Fruit fly (Drosophila melanogaster) whole organism, wandering third instar larva: ENCODE measurements around the gene Trim9.

Experiments used
- Abd-B ChIP-seq: fragments of >200 bp; optimal IDR thresholded peaks from 2 replicates; lab custom pipeline; 2017; ENCODE audit warnings: missing biosample characterization, missing genetic modification characterization
- CG32264 ChIP-seq: fragments of 200-800 bp; sonication (Bioruptor generic); optimal IDR thresholded peaks from 2 replicates; lab custom pipeline; 2016; ENCODE audit warnings: missing biosample characterization, missing genetic modification characterization
- CG9705 ChIP-seq: fragments of 200-800 bp; sonication (Bioruptor generic); optimal IDR thresholded peaks from 2 replicates; lab custom pipeline; 2018; ENCODE audit warnings: missing biosample characterization, mild to moderate bottlenecking, missing genetic modification characterization
- CrebA ChIP-seq: fragments of 200-800 bp; sonication (Bioruptor generic); optimal IDR thresholded peaks from 2 replicates; lab custom pipeline; 2016; ENCODE audit warnings: missing biosample characterization, mild to moderate bottlenecking, missing genetic modification characterization, borderline replicate concordance
- Dfd ChIP-seq: fragments of >200 bp; optimal IDR thresholded peaks from 2 replicates; lab custom pipeline; 2017; ENCODE audit warnings: missing biosample characterization, missing genetic modification characterization
- Dif ChIP-seq: fragments of 200-275, 200-300 bp; sonication (Bioruptor generic); optimal IDR thresholded peaks from 2 replicates; lab custom pipeline; 2018; ENCODE audit warnings: missing biosample characterization, missing genetic modification characterization; ENCODE audit not compliant: partially characterized antibody
- GATAd ChIP-seq: sonication (Bioruptor generic); optimal IDR thresholded peaks from 2 replicates; lab custom pipeline; 2016; ENCODE audit warnings: missing biosample characterization, missing genetic modification characterization
- HLH106 ChIP-seq: fragments of 200-800 bp; optimal IDR thresholded peaks from 3 replicates; lab custom pipeline; 2019; ENCODE audit warnings: missing biosample characterization, mild to moderate bottlenecking, missing genetic modification characterization, moderate library complexity
- Hnf4 ChIP-seq: fragments of 200-800 bp; sonication (Bioruptor generic); optimal IDR thresholded peaks from 2 replicates; lab custom pipeline; 2016; ENCODE audit warnings: missing biosample characterization, mild to moderate bottlenecking, missing genetic modification characterization
- Hr83 ChIP-seq: fragments of 200-300 bp; sonication (Bioruptor generic); optimal IDR thresholded peaks from 2 replicates; lab custom pipeline; 2016; ENCODE audit warnings: missing biosample characterization, mild to moderate bottlenecking, missing genetic modification characterization, moderate library complexity; ENCODE audit not compliant: poor library complexity, severe bottlenecking
- Jra ChIP-seq: sonication (Bioruptor generic); optimal IDR thresholded peaks from 2 replicates; lab custom pipeline; 2016; ENCODE audit warnings: missing biosample characterization, missing genetic modification characterization
- Mio ChIP-seq: sonication (Bioruptor generic); optimal IDR thresholded peaks from 2 replicates; lab custom pipeline; 2016; ENCODE audit warnings: missing biosample characterization, missing genetic modification characterization
- Myc ChIP-seq: fragments of >200 bp; optimal IDR thresholded peaks from 2 replicates; lab custom pipeline; 2017
- N ChIP-seq: fragments of >200 bp; optimal IDR thresholded peaks from 2 replicates; lab custom pipeline; 2018; ENCODE audit warnings: missing biosample characterization, missing external identifiers, missing genetic modification characterization
- Rel ChIP-seq, 2 experiments: fragments of 200-800 bp; sonication (Bioruptor generic) in 1 of 2; optimal IDR thresholded peaks; 2 replicates in 1 of 2; 3 replicates in 1 of 2; lab custom pipeline; 2016 to 2019; ENCODE audit warnings: mild to moderate bottlenecking in 2 of 2, missing biosample characterization in 2 of 2, missing genetic modification characterization in 2 of 2, moderate library complexity in 1 of 2
- Sp1 ChIP-seq: fragments of 200-800 bp; sonication (Bioruptor generic); optimal IDR thresholded peaks from 3 replicates; lab custom pipeline; 2019; ENCODE audit warnings: missing biosample characterization, mild to moderate bottlenecking, missing genetic modification characterization, moderate library complexity
- Vsx2 ChIP-seq: fragments of 200-300, 225-300 bp; sonication (Bioruptor generic); optimal IDR thresholded peaks from 2 replicates; lab custom pipeline; 2018; ENCODE audit warnings: missing biosample characterization, missing genetic modification characterization; ENCODE audit not compliant: partially characterized antibody
- br ChIP-seq: fragments of 200-800 bp; sonication (Bioruptor generic); optimal IDR thresholded peaks from 2 replicates; lab custom pipeline; 2016; ENCODE audit warnings: missing biosample characterization, missing genetic modification characterization
- brk ChIP-seq: fragments of 200-800 bp; sonication (Bioruptor generic); optimal IDR thresholded peaks from 2 replicates; lab custom pipeline; 2016; ENCODE audit warnings: missing biosample characterization, mild to moderate bottlenecking, missing genetic modification characterization
- dmrt93B ChIP-seq: fragments of 200-800 bp; sonication (Bioruptor generic); optimal IDR thresholded peaks from 2 replicates; lab custom pipeline; 2018; ENCODE audit warnings: missing biosample characterization, mild to moderate bottlenecking, missing genetic modification characterization
- dsf ChIP-seq: sonication (Bioruptor generic); optimal IDR thresholded peaks from 2 replicates; lab custom pipeline; 2016; ENCODE audit warnings: missing biosample characterization, missing genetic modification characterization, borderline replicate concordance
- ey ChIP-seq: fragments of 200-800 bp; sonication (Bioruptor generic); optimal IDR thresholded peaks from 2 replicates; lab custom pipeline; 2016; ENCODE audit warnings: missing biosample characterization, missing genetic modification characterization
- foxo ChIP-seq, 2 experiments: fragments of 200-800 bp; sonication (Bioruptor generic); optimal IDR thresholded peaks; 2 replicates in 1 of 2; 3 replicates in 1 of 2; lab custom pipeline; 2016 to 2017; ENCODE audit warnings: missing biosample characterization in 2 of 2, missing genetic modification characterization in 2 of 2
- fru ChIP-seq: fragments of 200-800 bp; sonication (Bioruptor generic); optimal IDR thresholded peaks from 3 replicates; lab custom pipeline; 2016; ENCODE audit warnings: missing biosample characterization, mild to moderate bottlenecking, missing genetic modification characterization
- h ChIP-seq: fragments of 200-800 bp; sonication (Bioruptor generic); optimal IDR thresholded peaks from 3 replicates; lab custom pipeline; 2016; ENCODE audit warnings: missing biosample characterization, mild to moderate bottlenecking, missing genetic modification characterization
- lola ChIP-seq: fragments of >200 bp; optimal IDR thresholded peaks from 2 replicates; lab custom pipeline; 2017; ENCODE audit warnings: missing biosample characterization, missing genetic modification characterization
- pan ChIP-seq: fragments of >200 bp; optimal IDR thresholded peaks from 2 replicates; lab custom pipeline; 2017
- psq ChIP-seq: fragments of 200-800 bp; sonication (Bioruptor generic); optimal IDR thresholded peaks from 3 replicates; lab custom pipeline; 2017; ENCODE audit warnings: missing biosample characterization, mild to moderate bottlenecking, missing genetic modification characterization, moderate library complexity
- rgr ChIP-seq: fragments of 200-800 bp; sonication (Bioruptor generic); optimal IDR thresholded peaks from 3 replicates; lab custom pipeline; 2016; ENCODE audit warnings: missing biosample characterization, mild to moderate bottlenecking, missing genetic modification characterization
- sage ChIP-seq: fragments of 200-800 bp; sonication (Bioruptor generic); optimal IDR thresholded peaks from 2 replicates; lab custom pipeline; 2016; ENCODE audit warnings: missing biosample characterization, mild to moderate bottlenecking, missing genetic modification characterization
- sv ChIP-seq: fragments of 200-800 bp; sonication (Bioruptor generic); optimal IDR thresholded peaks from 3 replicates; lab custom pipeline; 2016; ENCODE audit warnings: missing biosample characterization, missing genetic modification characterization
- tai ChIP-seq: sonication (Bioruptor generic); optimal IDR thresholded peaks from 2 replicates; lab custom pipeline; 2016; ENCODE audit warnings: missing biosample characterization, missing genetic modification characterization

The Trim9 gene

dm6 chr2L:10500309-10500974 is 44.2 kb upstream of the Trim9 start:
- no peak for TF ChIP-seq GATAd
- no peak for TF ChIP-seq lola (GFP tag; lab: Kevin White, UChicago)
- TF ChIP-seq Rel (GFP tag; optimal IDR thresholded peaks at IDR 0.05; lab: Kevin White, UChicago): peak; percentile 6
- peak; percentile 78 for TF ChIP-seq Rel (tag; optimal IDR thresholded peaks at IDR 0.05; lab: Kevin White, UChicago)

- TF ChIP-seq N (GFP tag; lab: Kevin White, UChicago): no peak
- TF ChIP-seq Vsx2: no peak
- no peak for TF ChIP-seq h (GFP tag; lab: Kevin White, UChicago)
- TF ChIP-seq, all 38 proteins: peak for 0
These were observed 42.4 kb upstream of the Trim9 start for dm6 chr2L:10502244-10502643.

- TF ChIP-seq fru (GFP tag; lab: Kevin White, UChicago): no peak
- no peak for TF ChIP-seq Rel (GFP tag; optimal IDR thresholded peaks at IDR 0.05; lab: Kevin White, UChicago)
- peak; percentile 78 for TF ChIP-seq Rel (tag; optimal IDR thresholded peaks at IDR 0.05; lab: Kevin White, UChicago)
These were observed 41.8 kb upstream of the Trim9 start for dm6 chr2L:10502862-10503261.

dm6 chr2L:10503356-10503977 is 41.2 kb upstream of the Trim9 start:
- TF ChIP-seq br (GFP tag; lab: Kevin White, UChicago) (no peak), Dif (no peak), rgr (GFP tag; lab: Kevin White, UChicago) (no peak), CG9705 (GFP tag; lab: Kevin White, UChicago) (no peak), Mio (GFP tag; lab: Kevin White, UChicago) (no peak), fru (GFP tag; lab: Kevin White, UChicago) (no peak)
- TF ChIP-seq, all 38 proteins: peak for 0

- TF ChIP-seq foxo (GFP tag; optimal IDR thresholded peaks at IDR 0.05; lab: Kevin White, UChicago) (peak in 1 of 2 experiments; percentile 15), Hnf4 (GFP tag; lab: Kevin White, UChicago) (no peak), CG9705 (GFP tag; lab: Kevin White, UChicago) (no peak), Hr83 (peak; percentile 84), rgr (GFP tag; lab: Kevin White, UChicago) (peak; percentile 33), lola (GFP tag; lab: Kevin White, UChicago) (no peak), HLH106 (tag; lab: Kevin White, UChicago) (no peak), br (GFP tag; lab: Kevin White, UChicago) (peak; percentile 31), h (GFP tag; lab: Kevin White, UChicago) (peak; percentile 43), Abd-B (no peak), fru (GFP tag; lab: Kevin White, UChicago) (no peak), Sp1 (GFP tag; lab: Kevin White, UChicago) (peak; percentile 12), CG32264 (GFP tag; lab: Kevin White, UChicago) (no peak)
These were observed 39.8 kb upstream of the Trim9 start for dm6 chr2L:10504895-10505294.

- TF ChIP-seq dsf: no peak
These were observed 39.3 kb upstream of the Trim9 start for dm6 chr2L:10505345-10505744.

- no peak for TF ChIP-seq Rel (GFP tag; optimal IDR thresholded peaks at IDR 0.05; lab: Kevin White, UChicago)
- peak; percentile 23 for TF ChIP-seq Rel (tag; optimal IDR thresholded peaks at IDR 0.05; lab: Kevin White, UChicago)
- TF ChIP-seq HLH106 (tag; lab: Kevin White, UChicago): peak; percentile 26
- TF ChIP-seq N (GFP tag; lab: Kevin White, UChicago): peak; percentile 89
- TF ChIP-seq dmrt93B (GFP tag; lab: Kevin White, UChicago): no peak
- no peak for TF ChIP-seq sv (GFP tag; lab: Kevin White, UChicago)
- no peak for TF ChIP-seq h (GFP tag; lab: Kevin White, UChicago)
- TF ChIP-seq psq (GFP tag; lab: Kevin White, UChicago): peak; percentile 16
- no peak for TF ChIP-seq lola (GFP tag; lab: Kevin White, UChicago)
- TF ChIP-seq Vsx2: no peak
- TF ChIP-seq CrebA: no peak
- peak; percentile 45 for TF ChIP-seq Jra (GFP tag; lab: Kevin White, UChicago)
- peak; percentile 33 for TF ChIP-seq Dif
- TF ChIP-seq Myc (lab: Kevin White, UChicago): peak; percentile 93
- no peak for TF ChIP-seq Hr83
- TF ChIP-seq Mio (GFP tag; lab: Kevin White, UChicago): no peak
- no peak for TF ChIP-seq brk (GFP tag; lab: Kevin White, UChicago)
- TF ChIP-seq sage (GFP tag; lab: Kevin White, UChicago): no peak
- no peak for TF ChIP-seq CG32264 (GFP tag; lab: Kevin White, UChicago)
- TF ChIP-seq tai (GFP tag; lab: Kevin White, UChicago): no peak
- TF ChIP-seq rgr (GFP tag; lab: Kevin White, UChicago): peak; percentile 29
- TF ChIP-seq Dfd (GFP tag; lab: Kevin White, UChicago): no peak
- TF ChIP-seq Sp1 (GFP tag; lab: Kevin White, UChicago): peak; percentile 0
- TF ChIP-seq pan (lab: Kevin White, UChicago): no peak
- TF ChIP-seq br (GFP tag; lab: Kevin White, UChicago): peak; percentile 39
- no peak for TF ChIP-seq dsf
- no peak for TF ChIP-seq ey
These were observed 38.0 kb upstream of the Trim9 start, which contains the start of the genes Myo31DF and CG6094 for dm6 chr2L:10506557-10507252. Myo31DF (minus strand) TSS chr2L:10506779. CG6094 (plus strand) TSS chr2L:10507081.
